Fruit fly (Drosophila melanogaster) whole organism, prepupa: ENCODE data around the gene intr.
"Not testable (repeated sequence)": the region's sequence is repeated elsewhere in the genome, so short reads cannot be mapped to it uniquely, and the experiment has no call there.

ENCODE experiments used
- Blimp-1 ChIP-seq: fragments of 200-800 bp; sonication (Bioruptor generic); optimal IDR thresholded peaks from 3 replicates; lab custom pipeline; 2017; ENCODE audit warnings: missing biosample characterization, missing genetic modification characterization, mild to moderate bottlenecking, moderate library complexity, missing genetic modification reagents
- CG10669 ChIP-seq: fragments of 200-800 bp; sonication (Bioruptor generic); optimal IDR thresholded peaks from 3 replicates; lab custom pipeline; 2018; ENCODE audit warnings: missing biosample characterization, mild to moderate bottlenecking, missing genetic modification characterization, moderate library complexity
- CG11762 ChIP-seq: fragments of 200-800 bp; sonication (Bioruptor generic); optimal IDR thresholded peaks from 3 replicates; lab custom pipeline; 2016; ENCODE audit warnings: missing biosample characterization, missing genetic modification characterization; ENCODE audit not compliant: insufficient read depth
- CG11902 ChIP-seq: fragments of 200-800 bp; sonication (Bioruptor generic); optimal IDR thresholded peaks from 3 replicates; lab custom pipeline; 2016; ENCODE audit warnings: missing biosample characterization, missing genetic modification characterization
- CG16779 ChIP-seq: fragments of 200-800 bp; sonication (Bioruptor generic); optimal IDR thresholded peaks from 3 replicates; lab custom pipeline; 2017; ENCODE audit warnings: missing biosample characterization, mild to moderate bottlenecking, missing genetic modification characterization
- CG31627 ChIP-seq: fragments of 200-800 bp; sonication (Bioruptor generic); optimal IDR thresholded peaks from 3 replicates; lab custom pipeline; 2016; ENCODE audit warnings: missing biosample characterization, missing genetic modification characterization
- CG3919 ChIP-seq: fragments of 200-800 bp; sonication (Bioruptor generic); optimal IDR thresholded peaks from 3 replicates; lab custom pipeline; 2016; ENCODE audit warnings: missing biosample characterization, missing genetic modification characterization
- CG6163 ChIP-seq: fragments of 200-800 bp; sonication (Bioruptor generic); IDR thresholded peaks from 3 replicates; pipeline ENCODE4 v1.3.6; 2022; ENCODE audit warnings: missing biosample characterization, missing genetic modification characterization
- CG6276 ChIP-seq: fragments of 200-800 bp; sonication (Bioruptor generic); optimal IDR thresholded peaks from 2 replicates; lab custom pipeline; 2017; ENCODE audit warnings: missing biosample characterization, mild to moderate bottlenecking, missing genetic modification characterization
- CG6808 ChIP-seq: fragments of 200-800 bp; sonication (Bioruptor generic); optimal IDR thresholded peaks from 3 replicates; lab custom pipeline; 2017; ENCODE audit warnings: missing biosample characterization, missing genetic modification characterization, mild to moderate bottlenecking, moderate library complexity, missing genetic modification reagents
- CG6854 ChIP-seq: fragments of 200-800 bp; sonication (Bioruptor generic); optimal IDR thresholded peaks from 2 replicates; lab custom pipeline; 2017; ENCODE audit warnings: missing biosample characterization, mild to moderate bottlenecking, missing genetic modification characterization
- CG7368 ChIP-seq: fragments of 200-800 bp; sonication (Bioruptor generic); optimal IDR thresholded peaks from 3 replicates; lab custom pipeline; 2016; ENCODE audit warnings: missing biosample characterization, missing genetic modification characterization
- CG8119 ChIP-seq: fragments of 200-800 bp; sonication (Bioruptor generic); IDR thresholded peaks from 3 replicates; pipeline ENCODE4 v1.3.6; 2022; ENCODE audit warnings: missing biosample characterization, missing genetic modification characterization
- CG8319 ChIP-seq: fragments of 200-800 bp; sonication (Bioruptor generic); optimal IDR thresholded peaks from 3 replicates; lab custom pipeline; 2016; ENCODE audit warnings: missing biosample characterization, missing genetic modification characterization
- Eip75B ChIP-seq: fragments of 200-800 bp; sonication (Bioruptor generic); optimal IDR thresholded peaks from 3 replicates; lab custom pipeline; 2016; ENCODE audit warnings: missing biosample characterization, missing genetic modification characterization
- Eip78C ChIP-seq: fragments of 200-800 bp; sonication (Bioruptor generic); peaks from one replicate; lab custom pipeline; 2016; ENCODE audit warnings: missing biosample characterization, missing genetic modification characterization
- Ets21C ChIP-seq: fragments of 200-800 bp; sonication (Bioruptor generic); optimal IDR thresholded peaks from 3 replicates; lab custom pipeline; 2016; ENCODE audit warnings: missing biosample characterization, missing genetic modification characterization
- Ets96B ChIP-seq: fragments of 200-800 bp; optimal IDR thresholded peaks from 2 replicates; lab custom pipeline; 2019; ENCODE audit warnings: missing biosample characterization, mild to moderate bottlenecking, missing genetic modification characterization, moderate library complexity
- Hr39 ChIP-seq: fragments of 200-800 bp; sonication (Bioruptor generic); optimal IDR thresholded peaks from 2 replicates; lab custom pipeline; 2016; ENCODE audit warnings: missing biosample characterization, missing genetic modification characterization
- Hr4 ChIP-seq: fragments of 200-800 bp; sonication (Bioruptor generic); optimal IDR thresholded peaks from 3 replicates; lab custom pipeline; 2016; ENCODE audit warnings: missing biosample characterization, missing genetic modification characterization
- Met ChIP-seq: fragments of 200-800 bp; sonication (Bioruptor generic); optimal IDR thresholded peaks from 3 replicates; lab custom pipeline; 2016; ENCODE audit warnings: missing biosample characterization, missing genetic modification characterization
- OdsH ChIP-seq: fragments of 200-800 bp; sonication (Bioruptor generic); optimal IDR thresholded peaks from 3 replicates; lab custom pipeline; 2016; ENCODE audit warnings: missing biosample characterization, missing genetic modification characterization
- Sox102F ChIP-seq: fragments of 200-800 bp; sonication (Bioruptor generic); optimal IDR thresholded peaks from 2 replicates; lab custom pipeline; 2016; ENCODE audit warnings: missing biosample characterization, mild to moderate bottlenecking, missing genetic modification characterization
- achi ChIP-seq: fragments of 200-800 bp; sonication (Bioruptor generic); optimal IDR thresholded peaks from 3 replicates; lab custom pipeline; 2016; ENCODE audit warnings: missing biosample characterization, missing genetic modification characterization
- acj6 ChIP-seq: fragments of 200-800 bp; sonication (Bioruptor generic); optimal IDR thresholded peaks from 3 replicates; lab custom pipeline; 2016; ENCODE audit warnings: missing biosample characterization, missing genetic modification characterization
- cyc ChIP-seq: fragments of 200-800 bp; sonication (Bioruptor generic); optimal IDR thresholded peaks from 3 replicates; lab custom pipeline; 2016; ENCODE audit warnings: missing biosample characterization, missing genetic modification characterization
- dac ChIP-seq: fragments of 200-800 bp; sonication (Bioruptor generic); optimal IDR thresholded peaks from 2 replicates; lab custom pipeline; 2017; ENCODE audit warnings: missing biosample characterization, mild to moderate bottlenecking, missing genetic modification characterization
- dsx ChIP-seq: fragments of 200-800 bp; optimal IDR thresholded peaks from 3 replicates; lab custom pipeline; 2019; ENCODE audit warnings: missing biosample characterization, mild to moderate bottlenecking, missing genetic modification characterization, moderate library complexity; ENCODE audit not compliant: poor library complexity, severe bottlenecking
- eg ChIP-seq: fragments of 200-800 bp; sonication (Bioruptor generic); IDR thresholded peaks from 3 replicates; pipeline ENCODE4 v1.3.6; 2022; ENCODE audit warnings: missing biosample characterization, missing genetic modification characterization
- fd85E ChIP-seq: fragments of 200-800 bp; sonication (Bioruptor generic); optimal IDR thresholded peaks from 3 replicates; lab custom pipeline; 2016; ENCODE audit warnings: missing biosample characterization, missing genetic modification characterization
- fkh ChIP-seq: fragments of 200-800 bp; sonication (Bioruptor generic); optimal IDR thresholded peaks from 3 replicates; lab custom pipeline; 2017; ENCODE audit warnings: missing biosample characterization, mild to moderate bottlenecking, missing genetic modification characterization, moderate library complexity
- lz ChIP-seq: fragments of 200-800 bp; sonication (Bioruptor generic); optimal IDR thresholded peaks from 3 replicates; lab custom pipeline; 2016; ENCODE audit warnings: missing biosample characterization, missing genetic modification characterization
- salr ChIP-seq, 2 experiments: fragments of 200-800 bp; sonication (Bioruptor generic); optimal IDR thresholded peaks; 3 replicates each; lab custom pipeline; 2016 to 2018; ENCODE audit warnings: missing biosample characterization in 2 of 2, missing genetic modification characterization in 2 of 2, mild to moderate bottlenecking in 1 of 2
- spab ChIP-seq: fragments of 200-800 bp; sonication (Bioruptor generic); optimal IDR thresholded peaks from 2 replicates; lab custom pipeline; 2017; ENCODE audit warnings: missing biosample characterization, mild to moderate bottlenecking, missing genetic modification characterization, missing genetic modification reagents
- ss ChIP-seq, 2 experiments: fragments of 200-800 bp; sonication (Bioruptor generic); optimal IDR thresholded peaks; 2 replicates in 1 of 2; 3 replicates in 1 of 2; lab custom pipeline; 2017 to 2018; ENCODE audit warnings: mild to moderate bottlenecking in 2 of 2, missing biosample characterization in 2 of 2, missing genetic modification characterization in 2 of 2, moderate library complexity in 1 of 2
- vri ChIP-seq: fragments of 200-800 bp; sonication (Bioruptor generic); optimal IDR thresholded peaks from 3 replicates; lab custom pipeline; 2016; ENCODE audit warnings: missing biosample characterization, mild to moderate bottlenecking, missing genetic modification characterization

Gene intr

dm6 chr3R:28790222-28790621, at the start of gene intr:
intr (plus strand) TSS chr3R:28790522.
- no peak for TF ChIP-seq CG16779
- TF ChIP-seq Hr4 (GFP tag; lab: Kevin White, UChicago) = no peak
- TF ChIP-seq CG3919 (GFP tag; lab: Kevin White, UChicago) = no peak
- no peak for TF ChIP-seq lz (GFP tag; lab: Kevin White, UChicago)
- TF ChIP-seq CG10669 (GFP tag; lab: Kevin White, UChicago) = no peak
- no peak for TF ChIP-seq salr (GFP tag; optimal IDR thresholded peaks at IDR 0.05; lab: Kevin White, UChicago)

dm6 chr3R:28744682-28745081, 45.6 kb upstream of the intr start, which contains the start of gene AstA-R2:
AstA-R2 (minus strand) TSS chr3R:28744782.
- TF ChIP-seq fd85E (GFP tag; lab: Kevin White, UChicago) (no peak), CG8119 (GFP tag; lab: Robert Waterston, UW) (no peak), achi (GFP tag; lab: Kevin White, UChicago) (no peak), Hr39 (GFP tag; lab: Kevin White, UChicago) (no peak), cyc (GFP tag; lab: Kevin White, UChicago) (no peak), CG6854 (GFP tag; lab: Kevin White, UChicago) (no peak)

dm6 chr3R:28751611-28752129, 38.7 kb upstream of the intr start, which contains the start of gene CG10000:
CG10000 (minus strand) TSS chr3R:28751661.
- peak; percentile 59 for TF ChIP-seq fkh
- no peak for TF ChIP-seq Sox102F (GFP tag; lab: Kevin White, UChicago)
- TF ChIP-seq, all 60 proteins: peak for 1

dm6 chr3R:28756879-28757278, 33.4 kb upstream of the intr start, which contains the start of gene CG9997:
CG9997 (minus strand) TSS chr3R:28756979.
- TF ChIP-seq Blimp-1 (GFP tag; lab: Kevin White, UChicago) (no peak), CG6854 (GFP tag; lab: Kevin White, UChicago) (no peak), dsx (GFP tag; lab: Kevin White, UChicago) (no peak), CG8319 (GFP tag; lab: Kevin White, UChicago) (no peak), cyc (GFP tag; lab: Kevin White, UChicago) (no peak), CG8119 (GFP tag; lab: Robert Waterston, UW) (no peak), Eip75B (GFP tag; lab: Kevin White, UChicago) (no peak), salr (GFP tag; optimal IDR thresholded peaks at IDR 0.05; lab: Kevin White, UChicago) (no peak), CG31627 (no peak), CG6163 (GFP tag; lab: Robert Waterston, UW) (no peak), eg (GFP tag; lab: Robert Waterston, UW) (no peak), spab (GFP tag; lab: Kevin White, UChicago) (no peak), dac (GFP tag; lab: Kevin White, UChicago) (no peak), Ets96B (tag; lab: Kevin White, UChicago) (no peak), Met (no peak), CG11762 (GFP tag; lab: Kevin White, UChicago) (no peak), Ets21C (GFP tag; lab: Kevin White, UChicago) (no peak), ss (GFP tag; optimal IDR thresholded peaks at IDR 0.05; lab: Kevin White, UChicago) (no peak)

- not testable (repeated sequence) for TF ChIP-seq fkh; CG8119 (GFP tag; lab: Robert Waterston, UW); Eip75B (GFP tag; lab: Kevin White, UChicago)
Observed at dm6 chr3R:28758134-28758533, 32.2 kb upstream of the intr start, which contains the start of gene aqrs. aqrs (minus strand) TSS chr3R:28758234.

- TF ChIP-seq ss (GFP tag; optimal IDR thresholded peaks at IDR 0.05; lab: Kevin White, UChicago) (no peak), OdsH (GFP tag; lab: Kevin White, UChicago) (no peak), CG6276 (GFP tag; lab: Kevin White, UChicago) (no peak), CG3919 (GFP tag; lab: Kevin White, UChicago) (no peak), CG8119 (GFP tag; lab: Robert Waterston, UW) (no peak), spab (GFP tag; lab: Kevin White, UChicago) (no peak), CG6808 (GFP tag; lab: Kevin White, UChicago) (no peak), achi (GFP tag; lab: Kevin White, UChicago) (no peak), acj6 (GFP tag; lab: Kevin White, UChicago) (no peak), CG7368 (GFP tag; lab: Kevin White, UChicago) (no peak), CG11902 (no peak), Eip78C (GFP tag; lab: Kevin White, UChicago) (no peak), vri (GFP tag; lab: Kevin White, UChicago) (no peak)
Observed at dm6 chr3R:28775703-28776102, 14.6 kb upstream of the intr start.
